Worm (Caenorhabditis elegans): ENCODE measurements around the gene aff-1.

ce11 chrII:6890095-6890494, 26.5 kb upstream of the aff-1 start, which contains the start of gene acer-1:
- TF ChIP-seq ama-1 (optimal IDR thresholded peaks at IDR 0.05), result peak; percentile 49
- no peak for TF ChIP-seq snpc-4 (tag; optimal IDR thresholded peaks at IDR 0.05)
- no peak for TF ChIP-seq lin-39 (tag; optimal IDR thresholded peaks at IDR 0.05)
- no peak for TF ChIP-seq lsy-2 (tag; optimal IDR thresholded peaks at IDR 0.05)
- TF ChIP-seq nhr-237 (tag; optimal IDR thresholded peaks at IDR 0.05), result no peak
- TF ChIP-seq mab-5 (tag; optimal IDR thresholded peaks at IDR 0.05), result no peak
- TF ChIP-seq unc-62 (GFP tag; optimal IDR thresholded peaks at IDR 0.05), result no peak
- TF ChIP-seq zag-1 (tag; optimal IDR thresholded peaks at IDR 0.05), result no peak

Data from whole organism, L2 larva.